Fruit fly (Drosophila melanogaster) whole organism, prepupa: ENCODE measurements around the gene Pkg21D.
A peak's percentile ranks its signal among the peaks of the same experiment; 100 is the strongest.

Experiments
- Blimp-1 ChIP-seq: fragments of 200-800 bp; sonication (Bioruptor generic); optimal IDR thresholded peaks from 3 replicates; lab custom pipeline; 2017; ENCODE audit warnings: missing biosample characterization, missing genetic modification characterization, mild to moderate bottlenecking, moderate library complexity, missing genetic modification reagents
- CG11294 ChIP-seq: fragments of 200-800 bp; sonication (Bioruptor generic); IDR thresholded peaks from 2 replicates; pipeline ENCODE4 v1.3.6; 2022; ENCODE audit warnings: missing biosample characterization, missing genetic modification characterization
- CG11902 ChIP-seq: fragments of 200-800 bp; sonication (Bioruptor generic); optimal IDR thresholded peaks from 3 replicates; lab custom pipeline; 2016; ENCODE audit warnings: missing biosample characterization, missing genetic modification characterization
- CG15336 ChIP-seq: fragments of 200-800 bp; sonication (Bioruptor generic); IDR thresholded peaks from 2 replicates; pipeline ENCODE4 v1.3.6; 2022; ENCODE audit warnings: missing biosample characterization, missing genetic modification characterization
- CG1621 ChIP-seq: fragments of 200-800 bp; sonication (Bioruptor generic); optimal IDR thresholded peaks from 3 replicates; lab custom pipeline; 2018; ENCODE audit warnings: missing biosample characterization, mild to moderate bottlenecking, missing genetic modification characterization
- CG3032 ChIP-seq: fragments of 200-800 bp; optimal IDR thresholded peaks from 2 replicates; lab custom pipeline; 2019; ENCODE audit warnings: missing biosample characterization, mild to moderate bottlenecking, missing genetic modification characterization, moderate library complexity
- CG31627 ChIP-seq: fragments of 200-800 bp; sonication (Bioruptor generic); optimal IDR thresholded peaks from 3 replicates; lab custom pipeline; 2016; ENCODE audit warnings: missing biosample characterization, missing genetic modification characterization
- CG32006 ChIP-seq: fragments of 200-800 bp; sonication (Bioruptor generic); optimal IDR thresholded peaks from 3 replicates; lab custom pipeline; 2017; ENCODE audit warnings: missing biosample characterization, mild to moderate bottlenecking, missing genetic modification characterization
- CG3919 ChIP-seq: fragments of 200-800 bp; sonication (Bioruptor generic); optimal IDR thresholded peaks from 3 replicates; lab custom pipeline; 2016; ENCODE audit warnings: missing biosample characterization, missing genetic modification characterization
- CG4318 ChIP-seq: fragments of 200-800 bp; sonication (Bioruptor generic); optimal IDR thresholded peaks from 3 replicates; lab custom pipeline; 2017; ENCODE audit warnings: missing biosample characterization, mild to moderate bottlenecking, missing genetic modification characterization
- CG6792 ChIP-seq: fragments of 200-800 bp; sonication (Bioruptor generic); optimal IDR thresholded peaks from 3 replicates; lab custom pipeline; 2016; ENCODE audit warnings: missing biosample characterization, missing genetic modification characterization
- CG6808 ChIP-seq: fragments of 200-800 bp; sonication (Bioruptor generic); optimal IDR thresholded peaks from 3 replicates; lab custom pipeline; 2017; ENCODE audit warnings: missing biosample characterization, missing genetic modification characterization, mild to moderate bottlenecking, moderate library complexity, missing genetic modification reagents
- CG6854 ChIP-seq: fragments of 200-800 bp; sonication (Bioruptor generic); optimal IDR thresholded peaks from 2 replicates; lab custom pipeline; 2017; ENCODE audit warnings: missing biosample characterization, mild to moderate bottlenecking, missing genetic modification characterization
- CG7368 ChIP-seq: fragments of 200-800 bp; sonication (Bioruptor generic); optimal IDR thresholded peaks from 3 replicates; lab custom pipeline; 2016; ENCODE audit warnings: missing biosample characterization, missing genetic modification characterization
- CG9139 ChIP-seq: fragments of 200-800 bp; sonication (Bioruptor generic); optimal IDR thresholded peaks from 3 replicates; lab custom pipeline; 2017; ENCODE audit warnings: missing biosample characterization, mild to moderate bottlenecking, missing genetic modification characterization
- Eip78C ChIP-seq: fragments of 200-800 bp; sonication (Bioruptor generic); peaks from one replicate; lab custom pipeline; 2016; ENCODE audit warnings: missing biosample characterization, missing genetic modification characterization
- Ets96B ChIP-seq: fragments of 200-800 bp; optimal IDR thresholded peaks from 2 replicates; lab custom pipeline; 2019; ENCODE audit warnings: missing biosample characterization, mild to moderate bottlenecking, missing genetic modification characterization, moderate library complexity
- Gug ChIP-seq: fragments of 200-800 bp; sonication (Bioruptor generic); IDR thresholded peaks from 2 replicates; pipeline ENCODE4 v1.3.6; 2022; ENCODE audit warnings: missing biosample characterization, missing genetic modification characterization
- Hr38 ChIP-seq: sonication (Bioruptor generic); optimal IDR thresholded peaks from 2 replicates; lab custom pipeline; 2016; ENCODE audit warnings: missing biosample characterization, missing genetic modification characterization
- Hr39 ChIP-seq: fragments of 200-800 bp; sonication (Bioruptor generic); optimal IDR thresholded peaks from 2 replicates; lab custom pipeline; 2016; ENCODE audit warnings: missing biosample characterization, missing genetic modification characterization
- Hr4 ChIP-seq: fragments of 200-800 bp; sonication (Bioruptor generic); optimal IDR thresholded peaks from 3 replicates; lab custom pipeline; 2016; ENCODE audit warnings: missing biosample characterization, missing genetic modification characterization
- Met ChIP-seq: fragments of 200-800 bp; sonication (Bioruptor generic); optimal IDR thresholded peaks from 3 replicates; lab custom pipeline; 2016; ENCODE audit warnings: missing biosample characterization, missing genetic modification characterization
- OdsH ChIP-seq: fragments of 200-800 bp; sonication (Bioruptor generic); optimal IDR thresholded peaks from 3 replicates; lab custom pipeline; 2016; ENCODE audit warnings: missing biosample characterization, missing genetic modification characterization
- Smox ChIP-seq: fragments of 200-800 bp; sonication (Bioruptor generic); optimal IDR thresholded peaks from 3 replicates; lab custom pipeline; 2016; ENCODE audit warnings: missing biosample characterization, missing genetic modification characterization
- Sox14 ChIP-seq: fragments of 200-800 bp; sonication (Bioruptor generic); optimal IDR thresholded peaks from 3 replicates; lab custom pipeline; 2016; ENCODE audit warnings: missing biosample characterization, missing genetic modification characterization
- acj6 ChIP-seq: fragments of 200-800 bp; sonication (Bioruptor generic); optimal IDR thresholded peaks from 3 replicates; lab custom pipeline; 2016; ENCODE audit warnings: missing biosample characterization, missing genetic modification characterization
- eg ChIP-seq: fragments of 200-800 bp; sonication (Bioruptor generic); IDR thresholded peaks from 3 replicates; pipeline ENCODE4 v1.3.6; 2022; ENCODE audit warnings: missing biosample characterization, missing genetic modification characterization
- esn ChIP-seq: fragments of 200-800 bp; sonication (Bioruptor generic); optimal IDR thresholded peaks from 2 replicates; lab custom pipeline; 2016; ENCODE audit warnings: missing biosample characterization, mild to moderate bottlenecking, missing genetic modification characterization, moderate library complexity
- fkh ChIP-seq: fragments of 200-800 bp; sonication (Bioruptor generic); optimal IDR thresholded peaks from 3 replicates; lab custom pipeline; 2017; ENCODE audit warnings: missing biosample characterization, mild to moderate bottlenecking, missing genetic modification characterization, moderate library complexity
- lz ChIP-seq: fragments of 200-800 bp; sonication (Bioruptor generic); optimal IDR thresholded peaks from 3 replicates; lab custom pipeline; 2016; ENCODE audit warnings: missing biosample characterization, missing genetic modification characterization
- net ChIP-seq: fragments of 200-800 bp; sonication (Bioruptor generic); optimal IDR thresholded peaks from 3 replicates; lab custom pipeline; 2016; ENCODE audit warnings: missing biosample characterization, missing genetic modification characterization
- pdm3 ChIP-seq: fragments of 200-800 bp; sonication (Bioruptor generic); optimal IDR thresholded peaks from 3 replicates; lab custom pipeline; 2016; ENCODE audit warnings: missing biosample characterization, missing genetic modification characterization
- salr ChIP-seq, 2 experiments: fragments of 200-800 bp; sonication (Bioruptor generic); optimal IDR thresholded peaks; 3 replicates each; lab custom pipeline; 2016 to 2018; ENCODE audit warnings: missing biosample characterization in 2 of 2, missing genetic modification characterization in 2 of 2, mild to moderate bottlenecking in 1 of 2
- spab ChIP-seq: fragments of 200-800 bp; sonication (Bioruptor generic); optimal IDR thresholded peaks from 2 replicates; lab custom pipeline; 2017; ENCODE audit warnings: missing biosample characterization, mild to moderate bottlenecking, missing genetic modification characterization, missing genetic modification reagents
- ss ChIP-seq, 2 experiments: fragments of 200-800 bp; sonication (Bioruptor generic); optimal IDR thresholded peaks; 2 replicates in 1 of 2; 3 replicates in 1 of 2; lab custom pipeline; 2017 to 2018; ENCODE audit warnings: mild to moderate bottlenecking in 2 of 2, missing biosample characterization in 2 of 2, missing genetic modification characterization in 2 of 2, moderate library complexity in 1 of 2
- svp ChIP-seq: fragments of 200-800 bp; sonication (Bioruptor generic); peaks from one replicate; lab custom pipeline; 2016; ENCODE audit warnings: missing biosample characterization, missing genetic modification characterization
- topi ChIP-seq: fragments of 200-800 bp; sonication (Bioruptor generic); optimal IDR thresholded peaks from 3 replicates; lab custom pipeline; 2016; ENCODE audit warnings: missing biosample characterization, missing genetic modification characterization
- vri ChIP-seq: fragments of 200-800 bp; sonication (Bioruptor generic); optimal IDR thresholded peaks from 3 replicates; lab custom pipeline; 2016; ENCODE audit warnings: missing biosample characterization, mild to moderate bottlenecking, missing genetic modification characterization

Pkg21D gene

DNA sequence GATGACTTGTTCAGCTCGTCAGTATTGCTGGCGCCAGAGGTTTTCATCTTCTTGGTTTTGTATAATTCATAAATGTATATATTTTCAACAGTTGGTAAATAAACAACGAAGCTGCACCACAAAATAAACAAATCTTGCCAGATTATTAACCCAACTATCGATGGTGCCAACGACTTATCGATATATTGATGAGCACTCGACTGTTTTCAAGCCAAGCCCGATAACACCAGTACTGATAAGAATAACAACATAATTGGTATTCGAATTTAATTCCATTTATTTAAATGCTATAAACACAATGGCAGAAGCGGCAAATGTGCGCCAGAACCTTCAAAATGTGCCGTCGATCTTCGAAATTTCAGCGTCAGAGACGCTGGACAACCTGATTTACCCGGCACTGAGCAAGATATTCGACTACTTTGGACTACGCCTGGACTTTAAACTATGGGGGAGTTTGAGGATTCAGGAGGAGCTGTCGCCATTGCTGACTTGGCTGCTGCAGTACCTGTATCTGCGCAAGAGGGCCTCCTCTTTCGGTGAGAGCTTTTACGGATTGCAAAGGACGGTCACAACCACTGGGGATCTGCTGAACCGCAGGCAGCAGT lies 25.3 kb upstream of the Pkg21D start, which contains the start of the genes Saf6 and Pex12:
Gene Saf6 (minus strand): TSS at position 166 of the 605 bp plus-strand sequence.
Gene Pex12 (plus strand): TSS at position 209 of the 605 bp plus-strand sequence.
- peak; percentile 12 for TF ChIP-seq CG6808 (GFP tag; lab: Kevin White, UChicago)
- TF ChIP-seq fkh = peak; percentile 95
- TF ChIP-seq Ets96B (tag; lab: Kevin White, UChicago) = no peak
- TF ChIP-seq OdsH = no peak
- TF ChIP-seq Hr39 (GFP tag; lab: Kevin White, UChicago) = no peak
- TF ChIP-seq topi (GFP tag; lab: Kevin White, UChicago) = no peak
- TF ChIP-seq CG7368 (GFP tag; lab: Kevin White, UChicago) = no peak
- no peak for TF ChIP-seq svp (GFP tag; lab: Kevin White, UChicago)
- no peak for TF ChIP-seq Eip78C (GFP tag; lab: Kevin White, UChicago)
- peak; percentile 9 for TF ChIP-seq CG9139
- TF ChIP-seq Gug (GFP tag; lab: Robert Waterston, UW) = no peak
- TF ChIP-seq CG6854 (GFP tag; lab: Kevin White, UChicago) = no peak
- no peak for TF ChIP-seq acj6 (GFP tag; lab: Kevin White, UChicago)
- TF ChIP-seq CG1621 (tag; lab: Kevin White, UChicago) = no peak
- no peak for TF ChIP-seq CG3032 (tag; lab: Kevin White, UChicago)
- TF ChIP-seq CG31627 (GFP tag; lab: Kevin White, UChicago) = no peak
- no peak for TF ChIP-seq pdm3 (GFP tag; lab: Kevin White, UChicago)
- TF ChIP-seq ss (GFP tag; optimal IDR thresholded peaks at IDR 0.05; lab: Kevin White, UChicago) = no peak
- no peak for TF ChIP-seq CG32006 (GFP tag; lab: Kevin White, UChicago)
- TF ChIP-seq vri (GFP tag; lab: Kevin White, UChicago) = no peak
- TF ChIP-seq CG15336 (GFP tag; lab: Robert Waterston, UW) = no peak
- no peak for TF ChIP-seq CG11294 (GFP tag; lab: Robert Waterston, UW)
- no peak for TF ChIP-seq Smox (GFP tag; lab: Kevin White, UChicago)

DNA sequence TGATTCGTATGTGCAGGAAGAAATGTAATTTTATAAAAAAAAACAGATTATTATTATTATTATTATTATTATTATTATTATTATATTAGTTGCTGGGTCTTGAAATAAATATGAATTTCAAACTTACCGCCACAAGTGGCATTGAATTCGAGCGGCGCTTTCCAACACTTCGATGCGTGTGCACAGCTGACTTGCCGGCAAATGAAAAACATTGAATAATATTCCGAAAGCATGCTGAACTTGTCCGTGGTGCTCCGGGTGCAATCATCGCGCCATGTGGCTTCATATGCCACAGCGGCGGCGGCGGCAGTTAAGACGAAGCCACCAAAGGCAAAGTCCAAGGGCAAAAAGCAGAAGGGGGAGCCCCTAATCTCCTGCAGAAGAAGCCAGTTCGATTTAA lies 20.8 kb upstream of the Pkg21D start, which contains the start of gene Dbp21E2:
Gene Dbp21E2 (plus strand): TSS at position 180 of the 400 bp plus-strand sequence.
- TF ChIP-seq lz = no peak
- TF ChIP-seq Hr38 (GFP tag; lab: Kevin White, UChicago) = no peak
- no peak for TF ChIP-seq CG3919 (GFP tag; lab: Kevin White, UChicago)
- TF ChIP-seq pdm3 (GFP tag; lab: Kevin White, UChicago) = no peak
- TF ChIP-seq salr (GFP tag; optimal IDR thresholded peaks at IDR 0.05; lab: Kevin White, UChicago) = no peak

DNA sequence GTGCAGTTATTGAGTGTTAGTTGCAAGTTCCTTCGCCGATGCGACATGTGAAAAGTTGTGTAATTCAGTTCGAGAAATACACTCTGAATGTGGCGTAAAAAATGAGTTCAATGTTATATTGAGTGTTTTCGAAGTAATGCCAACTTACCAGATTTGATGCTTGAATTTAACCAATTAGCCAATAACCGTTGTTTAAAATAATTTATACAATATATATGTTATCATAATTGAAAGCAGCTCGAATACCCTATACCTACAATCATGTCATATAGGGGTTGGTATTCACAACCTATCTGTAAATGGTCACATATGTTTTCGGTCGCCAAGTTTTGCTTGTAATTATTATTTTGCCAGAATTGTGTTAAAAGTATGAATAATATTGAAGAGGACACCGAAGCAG lies 19.7 kb upstream of the Pkg21D start, which contains the start of gene Nnf1b:
Gene Nnf1b (plus strand): TSS at position 301 of the 400 bp plus-strand sequence.
- no peak for TF ChIP-seq net (GFP tag; lab: Kevin White, UChicago)
- TF ChIP-seq Hr39 (GFP tag; lab: Kevin White, UChicago) = no peak
- TF ChIP-seq Met (GFP tag; lab: Kevin White, UChicago) = no peak
- no peak for TF ChIP-seq Hr4
- TF ChIP-seq CG11902 (GFP tag; lab: Kevin White, UChicago) = no peak
- no peak for TF ChIP-seq Blimp-1 (GFP tag; lab: Kevin White, UChicago)
- TF ChIP-seq ss (GFP tag; optimal IDR thresholded peaks at IDR 0.05; lab: Kevin White, UChicago) = no peak
- TF ChIP-seq CG6854 (GFP tag; lab: Kevin White, UChicago) = no peak
- TF ChIP-seq Sox14 (GFP tag; lab: Kevin White, UChicago) = no peak
- no peak for TF ChIP-seq OdsH
- no peak for TF ChIP-seq CG3919 (GFP tag; lab: Kevin White, UChicago)
- TF ChIP-seq CG3032 (tag; lab: Kevin White, UChicago) = no peak
- no peak for TF ChIP-seq eg (GFP tag; lab: Robert Waterston, UW)
- no peak for TF ChIP-seq CG6792 (GFP tag; lab: Kevin White, UChicago)
- TF ChIP-seq CG7368 (GFP tag; lab: Kevin White, UChicago) = no peak
- no peak for TF ChIP-seq spab (GFP tag; lab: Kevin White, UChicago)
- no peak for TF ChIP-seq CG32006 (GFP tag; lab: Kevin White, UChicago)
- TF ChIP-seq CG4318 (GFP tag; lab: Kevin White, UChicago) = no peak
- no peak for TF ChIP-seq lz
- no peak for TF ChIP-seq esn (GFP tag; lab: Kevin White, UChicago)
